Worm (Caenorhabditis elegans) whole organism, mixed stage, embryonic: Measurements from ENCODE around the gene fbxb-15.

Experiments used
- M03D4.4 ChIP-seq: sonication (generic microtip); optimal IDR thresholded peaks from 2 replicates; lab custom pipeline; 2017; ENCODE audit warnings: mild to moderate bottlenecking, missing genetic modification characterization, missing compliant biosample characterization
- bed-3 ChIP-seq: fragments of 200-800 bp; sonication (Bioruptor generic); optimal IDR thresholded peaks from 3 replicates; lab custom pipeline; 2018; ENCODE audit warnings: mild to moderate bottlenecking, missing genetic modification characterization, moderate library complexity, missing compliant biosample characterization
- blmp-1 ChIP-seq: fragments of 150-350 bp; optimal IDR thresholded peaks from 2 replicates; lab custom pipeline; 2014; ENCODE audit warnings: missing biosample characterization, missing genetic modification characterization
- ceh-39 ChIP-seq: fragments of 150-350 bp; optimal IDR thresholded peaks from 2 replicates; lab custom pipeline; 2014; ENCODE audit warnings: missing biosample characterization, missing genetic modification characterization
- ceh-43 ChIP-seq: fragments of 200-800 bp; sonication (Bioruptor generic); optimal IDR thresholded peaks from 2 replicates; lab custom pipeline; 2018; ENCODE audit warnings: mild to moderate bottlenecking, missing genetic modification characterization, moderate library complexity, missing compliant biosample characterization
- ceh-83 ChIP-seq: fragments of 200-800 bp; sonication (Bioruptor generic); optimal IDR thresholded peaks from 2 replicates; lab custom pipeline; 2018; ENCODE audit warnings: mild to moderate bottlenecking, missing genetic modification characterization, missing compliant biosample characterization
- ces-1 ChIP-seq: fragments of 150-350 bp; optimal IDR thresholded peaks from 2 replicates; lab custom pipeline; 2014; ENCODE audit warnings: missing biosample characterization, missing genetic modification reagents, missing genetic modification characterization
- cnd-1 ChIP-seq: fragments of 200-800 bp; sonication (Bioruptor generic); optimal IDR thresholded peaks from 2 replicates; lab custom pipeline; 2018; ENCODE audit warnings: mild to moderate bottlenecking, missing genetic modification characterization, missing compliant biosample characterization
- drap-1 ChIP-seq: fragments of 200-800 bp; sonication (Bioruptor generic); optimal IDR thresholded peaks from 3 replicates; lab custom pipeline; 2018; ENCODE audit warnings: mild to moderate bottlenecking, missing genetic modification characterization, missing compliant biosample characterization
- elt-3 ChIP-seq: fragments of 150-350 bp; optimal IDR thresholded peaks from 2 replicates; lab custom pipeline; 2014; ENCODE audit warnings: missing biosample characterization, missing genetic modification characterization
- ham-2 ChIP-seq: fragments of 200-800 bp; sonication (Bioruptor generic); optimal IDR thresholded peaks from 2 replicates; lab custom pipeline; 2018; ENCODE audit warnings: mild to moderate bottlenecking, missing genetic modification characterization, missing compliant biosample characterization
- hlh-1 ChIP-seq: fragments of 150-350 bp; optimal IDR thresholded peaks from 2 replicates; lab custom pipeline; 2014; ENCODE audit warnings: missing biosample characterization, missing genetic modification reagents, missing genetic modification characterization
- lin-13 ChIP-seq: fragments of 150-350 bp; optimal IDR thresholded peaks from 2 replicates; lab custom pipeline; 2014; ENCODE audit warnings: missing biosample characterization, missing genetic modification characterization
- lin-32 ChIP-seq: fragments of 200-800 bp; sonication (Bioruptor generic); optimal IDR thresholded peaks from 2 replicates; lab custom pipeline; 2018; ENCODE audit warnings: mild to moderate bottlenecking, missing genetic modification characterization, missing compliant biosample characterization
- lsy-2 ChIP-seq: fragments of 150-350 bp; optimal IDR thresholded peaks from 2 replicates; lab custom pipeline; 2014; ENCODE audit warnings: missing biosample characterization, missing genetic modification characterization
- mab-5 ChIP-seq: fragments of 150-350 bp; optimal IDR thresholded peaks from 2 replicates; lab custom pipeline; 2014; ENCODE audit warnings: missing biosample characterization, missing genetic modification characterization
- mep-1 ChIP-seq: fragments of 150-350 bp; optimal IDR thresholded peaks from 2 replicates; lab custom pipeline; 2017; ENCODE audit warnings: missing biosample characterization, missing genetic modification reagents, missing genetic modification characterization, inconsistent platforms
- mls-2 ChIP-seq: sonication (generic microtip); optimal IDR thresholded peaks from 2 replicates; lab custom pipeline; 2016; ENCODE audit warnings: mild to moderate bottlenecking, missing genetic modification characterization, moderate library complexity, missing compliant biosample characterization
- nhr-12 ChIP-seq: fragments of 150-350 bp; optimal IDR thresholded peaks from 2 replicates; lab custom pipeline; 2014; ENCODE audit warnings: missing biosample characterization, missing genetic modification characterization
- nhr-2 ChIP-seq: fragments of 150-350 bp; optimal IDR thresholded peaks from 2 replicates; lab custom pipeline; 2014; ENCODE audit warnings: missing biosample characterization, missing genetic modification characterization
- nhr-237 ChIP-seq: fragments of 150-350 bp; optimal IDR thresholded peaks from 2 replicates; lab custom pipeline; 2014; ENCODE audit warnings: missing biosample characterization, missing genetic modification characterization
- nhr-28 ChIP-seq: fragments of 150-350 bp; optimal IDR thresholded peaks from 2 replicates; lab custom pipeline; 2014; ENCODE audit warnings: missing biosample characterization, missing genetic modification characterization
- nhr-76 ChIP-seq: sonication (generic microtip); optimal IDR thresholded peaks from 2 replicates; lab custom pipeline; 2017; ENCODE audit warnings: missing biosample characterization, missing genetic modification characterization
- pha-4 ChIP-seq: fragments of 150-350 bp; optimal IDR thresholded peaks from 2 replicates; lab custom pipeline; 2018; ENCODE audit warnings: missing biosample characterization, missing genetic modification reagents, missing genetic modification characterization
- sem-2 ChIP-seq: fragments of 200-800 bp; sonication (Bioruptor generic); optimal IDR thresholded peaks from 2 replicates; lab custom pipeline; 2018; ENCODE audit warnings: mild to moderate bottlenecking, missing genetic modification characterization, missing compliant biosample characterization
- snpc-4 ChIP-seq: fragments of 150-350 bp; optimal IDR thresholded peaks from 2 replicates; lab custom pipeline; 2014; ENCODE audit warnings: missing biosample characterization, missing genetic modification characterization
- sptf-1 ChIP-seq: sonication (generic microtip); optimal IDR thresholded peaks from 2 replicates; lab custom pipeline; 2017; ENCODE audit warnings: mild to moderate bottlenecking, missing genetic modification characterization, moderate library complexity, missing compliant biosample characterization
- tbx-8 ChIP-seq: fragments of 200-800 bp; sonication (Bioruptor generic); optimal IDR thresholded peaks from 2 replicates; lab custom pipeline; 2018; ENCODE audit warnings: mild to moderate bottlenecking, missing genetic modification characterization, moderate library complexity, missing compliant biosample characterization
- unc-120 ChIP-seq: sonication (generic microtip); optimal IDR thresholded peaks from 2 replicates; lab custom pipeline; 2017; ENCODE audit warnings: missing genetic modification characterization, missing compliant biosample characterization; ENCODE audit not compliant: poor library complexity, severe bottlenecking
- unc-39 ChIP-seq: fragments of 150-350 bp; optimal IDR thresholded peaks from 2 replicates; lab custom pipeline; 2014; ENCODE audit warnings: missing biosample characterization, missing genetic modification characterization
- unc-62 ChIP-seq: fragments of 150-350 bp; optimal IDR thresholded peaks from 2 replicates; lab custom pipeline; 2014; ENCODE audit warnings: missing biosample characterization, missing genetic modification reagents, missing genetic modification characterization
- zip-8 ChIP-seq: fragments of 150-350 bp; optimal IDR thresholded peaks from 2 replicates; lab custom pipeline; 2014; ENCODE audit warnings: missing biosample characterization, missing genetic modification characterization
- ztf-11 ChIP-seq: fragments of 150-350 bp; optimal IDR thresholded peaks from 2 replicates; lab custom pipeline; 2014; ENCODE audit warnings: missing biosample characterization, missing genetic modification characterization

fbxb-15 gene

DNA sequence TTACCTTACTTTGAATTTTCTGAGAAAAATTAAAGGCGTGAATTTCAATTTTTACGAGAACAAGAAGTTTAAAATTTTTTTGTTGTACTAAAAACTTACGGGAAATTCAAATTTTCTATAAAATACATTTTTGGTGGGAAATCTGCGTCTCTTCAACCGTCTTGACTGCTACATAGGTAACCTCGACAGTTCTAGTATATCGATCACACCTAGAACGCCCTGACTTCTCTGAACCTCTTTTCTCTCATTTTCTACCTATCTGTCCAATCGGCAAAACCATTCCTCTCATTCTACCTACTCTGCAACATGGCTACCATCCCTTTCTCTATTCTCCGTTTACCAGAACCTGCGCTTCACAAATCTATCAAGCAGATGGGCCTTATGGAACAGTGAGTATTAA is 30.4 kb upstream of the fbxb-15 start, which contains the start of gene fbxb-25:
Gene fbxb-25, plus strand, starts transcription at position 301 of the 400 bp plus-strand sequence.
- TF ChIP-seq mep-1 (tag; lab: Kevin White, UChicago) = no peak
- TF ChIP-seq mls-2 (tag; lab: Kevin White, UChicago) = no peak
- no peak for TF ChIP-seq nhr-237 (tag; lab: Kevin White, UChicago)
- TF ChIP-seq lin-13 (tag; lab: Kevin White, UChicago) = no peak
- TF ChIP-seq ceh-83 (GFP tag; lab: Kevin White, UChicago) = no peak
- no peak for TF ChIP-seq blmp-1 (tag; lab: Kevin White, UChicago)
- TF ChIP-seq zip-8 (tag; lab: Kevin White, UChicago) = no peak
- no peak for TF ChIP-seq ztf-11 (tag; lab: Kevin White, UChicago)
- no peak for TF ChIP-seq unc-39 (tag; lab: Kevin White, UChicago)
- TF ChIP-seq ces-1 (GFP tag; lab: Kevin White, UChicago) = no peak
- no peak for TF ChIP-seq nhr-12 (tag; lab: Kevin White, UChicago)
- no peak for TF ChIP-seq snpc-4 (tag; lab: Kevin White, UChicago)
- no peak for TF ChIP-seq drap-1
- no peak for TF ChIP-seq tbx-8 (GFP tag; lab: Kevin White, UChicago)
- no peak for TF ChIP-seq M03D4.4 (tag; lab: Kevin White, UChicago)
- TF ChIP-seq ham-2 (GFP tag; lab: Kevin White, UChicago) = no peak
- TF ChIP-seq sem-2 = no peak
- TF ChIP-seq nhr-28 = no peak
- TF ChIP-seq cnd-1 (tag; lab: Kevin White, UChicago) = no peak

DNA sequence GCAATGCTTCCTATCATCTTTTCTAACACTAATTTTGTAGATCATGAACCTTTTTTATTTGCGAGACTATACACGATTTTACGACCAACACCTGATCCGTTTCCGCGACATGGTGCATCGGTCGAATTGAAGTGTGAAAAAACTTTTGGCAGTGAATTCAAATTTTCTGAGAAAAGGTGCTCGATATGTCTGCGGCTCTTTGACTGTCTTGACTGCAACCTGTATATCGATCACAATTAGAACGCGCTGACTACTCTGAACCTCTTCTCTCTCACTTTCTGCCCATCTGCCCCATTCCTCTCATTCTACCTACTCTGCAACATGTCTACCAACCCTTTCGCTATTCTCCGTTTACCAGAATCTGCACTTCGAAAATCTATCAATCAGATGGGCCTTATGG is 28.9 kb upstream of the fbxb-15 start, which contains the start of gene fbxb-26:
Gene fbxb-26, plus strand, starts transcription at position 301 of the 400 bp plus-strand sequence.
- TF ChIP-seq ham-2 (GFP tag; lab: Kevin White, UChicago) (no peak), nhr-237 (tag; lab: Kevin White, UChicago) (no peak), unc-120 (no peak), ceh-83 (GFP tag; lab: Kevin White, UChicago) (no peak), hlh-1 (tag; lab: Kevin White, UChicago) (no peak), ceh-43 (GFP tag; lab: Kevin White, UChicago) (no peak), blmp-1 (tag; lab: Kevin White, UChicago) (no peak), sptf-1 (no peak), nhr-12 (tag; lab: Kevin White, UChicago) (no peak), nhr-76 (tag; lab: Kevin White, UChicago) (no peak), lin-13 (tag; lab: Kevin White, UChicago) (no peak), elt-3 (tag; lab: Kevin White, UChicago) (no peak)

DNA sequence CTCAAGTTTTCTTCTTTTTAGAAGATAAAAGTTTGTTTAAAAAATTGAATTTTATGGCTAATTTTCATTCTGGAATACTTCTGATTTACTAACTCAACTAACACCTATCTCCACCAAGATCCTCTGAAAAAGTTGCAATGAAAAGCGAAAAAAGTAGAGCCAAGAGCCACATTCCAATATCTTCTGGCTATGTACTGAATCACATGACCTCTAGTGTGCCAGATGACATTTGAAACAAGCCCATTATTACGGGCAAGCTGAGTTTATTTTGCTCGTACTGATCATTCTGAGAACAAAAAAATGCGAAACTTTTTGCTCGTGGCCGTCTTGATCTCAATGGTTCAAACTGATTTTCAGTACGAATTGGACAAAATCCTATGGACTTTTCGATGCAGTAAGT is 25.8 kb upstream of the fbxb-15 start, which contains the start of gene irld-36:
Gene irld-36, plus strand, starts transcription at position 301 of the 400 bp plus-strand sequence.
- no peak for TF ChIP-seq nhr-76 (tag; lab: Kevin White, UChicago)
- no peak for TF ChIP-seq zip-8 (tag; lab: Kevin White, UChicago)
- no peak for TF ChIP-seq drap-1
- no peak for TF ChIP-seq unc-62 (GFP tag; lab: Kevin White, UChicago)
- TF ChIP-seq nhr-28 = no peak
- no peak for TF ChIP-seq lsy-2 (tag; lab: Kevin White, UChicago)
- TF ChIP-seq, all 35 proteins: peak for 0

DNA sequence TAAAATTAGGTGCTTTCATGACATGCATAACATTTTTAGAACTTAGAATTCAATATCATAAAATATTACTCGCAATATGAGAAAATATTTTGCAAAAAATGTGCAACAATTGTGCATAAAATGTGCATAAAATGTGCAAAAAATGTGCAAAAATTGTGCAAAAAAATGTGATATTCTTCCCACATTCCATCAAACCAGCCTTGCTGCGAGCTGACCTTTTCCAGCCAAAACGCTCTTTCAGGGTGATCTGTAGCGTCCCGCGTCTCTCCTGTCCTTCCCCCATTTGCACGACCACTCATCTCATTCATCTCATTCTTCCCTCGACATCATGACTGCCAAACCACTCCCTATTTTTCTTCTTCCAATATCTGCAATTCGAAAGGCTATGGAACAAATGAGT is 22.8 kb upstream of the fbxb-15 start, which contains the start of gene fbxb-17:
Gene fbxb-17, plus strand, starts transcription at position 301 of the 400 bp plus-strand sequence.
- TF ChIP-seq nhr-237 (tag; lab: Kevin White, UChicago) (no peak), ham-2 (GFP tag; lab: Kevin White, UChicago) (no peak), lsy-2 (tag; lab: Kevin White, UChicago) (no peak), unc-62 (GFP tag; lab: Kevin White, UChicago) (no peak), nhr-2 (tag; lab: Kevin White, UChicago) (no peak), cnd-1 (tag; lab: Kevin White, UChicago) (no peak), unc-120 (no peak), ces-1 (GFP tag; lab: Kevin White, UChicago) (no peak), nhr-12 (tag; lab: Kevin White, UChicago) (no peak), ceh-83 (GFP tag; lab: Kevin White, UChicago) (no peak), nhr-76 (tag; lab: Kevin White, UChicago) (no peak), hlh-1 (tag; lab: Kevin White, UChicago) (no peak), unc-39 (tag; lab: Kevin White, UChicago) (no peak), mls-2 (tag; lab: Kevin White, UChicago) (no peak), lin-32 (no peak), blmp-1 (tag; lab: Kevin White, UChicago) (no peak)

DNA sequence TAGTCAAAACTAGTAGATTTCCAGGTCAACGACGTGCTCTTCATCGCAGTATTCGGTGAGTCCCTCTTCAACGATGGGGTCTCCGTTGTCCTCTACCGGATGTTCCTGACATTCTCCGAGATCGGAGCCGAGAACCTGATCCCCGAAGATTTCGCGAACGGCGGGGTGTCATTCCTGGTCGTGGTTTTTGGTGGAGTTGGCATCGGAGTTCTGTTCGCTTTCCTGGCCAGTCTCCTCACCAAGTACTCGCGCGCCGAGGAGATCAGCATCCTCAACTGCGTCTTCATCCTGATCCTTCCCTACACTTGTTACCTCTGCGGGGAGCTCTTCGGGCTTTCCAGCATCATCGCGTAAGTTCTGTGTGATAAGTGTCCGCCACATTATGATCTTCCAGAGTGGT is 19.4 kb upstream of the fbxb-15 start:
- TF ChIP-seq elt-3 (tag; lab: Kevin White, UChicago) = no peak
- TF ChIP-seq ceh-43 (GFP tag; lab: Kevin White, UChicago) = no peak
- no peak for TF ChIP-seq ceh-39 (tag; lab: Kevin White, UChicago)
- TF ChIP-seq bed-3 = no peak
- no peak for TF ChIP-seq ztf-11 (tag; lab: Kevin White, UChicago)
- no peak for TF ChIP-seq mab-5 (tag; lab: Kevin White, UChicago)
- TF ChIP-seq lsy-2 (tag; lab: Kevin White, UChicago) = no peak
- TF ChIP-seq ceh-83 (GFP tag; lab: Kevin White, UChicago) = no peak
- no peak for TF ChIP-seq pha-4 (tag; lab: Kevin White, UChicago)
- TF ChIP-seq unc-120 = no peak
